Fruit fly (Drosophila melanogaster) whole organism, embryonic: ENCODE measurements around the gene srp.

Experiments used
- CG11696 ChIP-seq: fragments of 200-800 bp; sonication (Bioruptor generic); IDR thresholded peaks from 2 replicates; pipeline ENCODE4 v1.3.6; 2022; ENCODE audit warnings: missing biosample characterization, missing genetic modification characterization
- CG3847 ChIP-seq: fragments of 200-800 bp; sonication (Bioruptor generic); IDR thresholded peaks from 2 replicates; pipeline ENCODE4 v1.3.6; 2022; ENCODE audit warnings: missing biosample characterization, missing genetic modification characterization
- CG3995 ChIP-seq: fragments of 200-800 bp; sonication (Bioruptor generic); optimal IDR thresholded peaks from 3 replicates; lab custom pipeline; 2016; ENCODE audit warnings: missing biosample characterization, missing genetic modification characterization
- CG7963 ChIP-seq: fragments of 200-800 bp; sonication (Bioruptor generic); IDR thresholded peaks from 3 replicates; pipeline ENCODE4 v1.3.6; 2022; ENCODE audit warnings: missing biosample characterization, missing genetic modification characterization; ENCODE audit not compliant: partially characterized antibody
- Camta ChIP-seq: fragments of 200-800 bp; sonication (Bioruptor generic); optimal IDR thresholded peaks from 2 replicates; lab custom pipeline; 2016; ENCODE audit warnings: missing biosample characterization, missing genetic modification characterization
- MBD-R2 ChIP-seq: fragments of 200-800 bp; sonication (Bioruptor generic); IDR thresholded peaks from 2 replicates; pipeline ENCODE4 v1.3.6; 2022; ENCODE audit warnings: missing biosample characterization, missing genetic modification characterization
- danr ChIP-seq: fragments of 200-800 bp; sonication (Bioruptor generic); IDR thresholded peaks from 2 replicates; pipeline ENCODE4 v1.3.6; 2022; ENCODE audit warnings: missing biosample characterization, missing genetic modification characterization
- pb ChIP-seq: fragments of 200-800 bp; sonication (Bioruptor generic); optimal IDR thresholded peaks from 3 replicates; lab custom pipeline; 2016; ENCODE audit warnings: missing biosample characterization, missing genetic modification characterization
- repo ChIP-seq: fragments of 200-800 bp; sonication (Bioruptor generic); optimal IDR thresholded peaks from 2 replicates; lab custom pipeline; 2016; ENCODE audit warnings: missing biosample characterization, missing genetic modification characterization
- wek ChIP-seq: fragments of 200-800 bp; sonication (Bioruptor generic); optimal IDR thresholded peaks from 3 replicates; lab custom pipeline; 2018; ENCODE audit warnings: missing biosample characterization, mild to moderate bottlenecking, missing genetic modification characterization, moderate library complexity

DNA sequence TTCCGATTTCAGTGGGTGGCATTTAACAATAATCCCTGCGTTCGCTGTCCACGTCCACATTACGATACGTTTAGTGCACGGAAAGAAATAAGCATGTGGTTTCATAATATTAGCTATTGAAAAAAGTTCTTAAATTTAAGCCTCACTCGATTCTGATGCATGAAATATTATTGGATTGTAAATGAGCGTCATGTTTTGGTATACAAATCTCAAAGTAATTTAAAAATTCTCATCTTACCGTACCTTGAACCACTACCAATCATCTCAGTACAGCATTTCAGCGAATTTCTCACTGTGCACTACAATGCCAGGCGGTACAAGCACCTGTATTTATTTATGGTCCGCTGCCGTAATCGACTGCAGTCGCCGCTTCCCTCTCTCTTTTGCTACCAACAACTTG, 11.7 kb upstream of the srp start:
- no peak for TF ChIP-seq CG3847 (GFP tag; lab: Robert Waterston, UW)
- peak; percentile 78 for TF ChIP-seq Camta (GFP tag; lab: Kevin White, UChicago)
- TF ChIP-seq pb (GFP tag; lab: Kevin White, UChicago) = peak; percentile 70
- no peak for TF ChIP-seq CG3995 (GFP tag; lab: Kevin White, UChicago)
- TF ChIP-seq danr (GFP tag; lab: Robert Waterston, UW) = no peak
- TF ChIP-seq MBD-R2 (GFP tag; lab: Robert Waterston, UW) = no peak
- no peak for TF ChIP-seq CG7963
- peak; percentile 32 for TF ChIP-seq wek (GFP tag; lab: Kevin White, UChicago)
- no peak for TF ChIP-seq CG11696 (GFP tag; lab: Robert Waterston, UW)
- peak; percentile 82 for TF ChIP-seq repo (GFP tag; lab: Kevin White, UChicago)
